Worm (Caenorhabditis elegans) whole organism, L3 larva: ENCODE results near the gene K10B4.3.
"Not testable (repeated sequence)": the region's sequence is repeated elsewhere in the genome, so short reads cannot be mapped to it uniquely, and the experiment has no call there.

Experiments used
- R02D3.7 ChIP-seq: fragments of 150-350 bp; optimal IDR thresholded peaks from 2 replicates; lab custom pipeline; 2014; ENCODE audit warnings: missing biosample characterization, missing genetic modification characterization
- aly-2 ChIP-seq: fragments of 150-350 bp; optimal IDR thresholded peaks from 2 replicates; lab custom pipeline; 2014; ENCODE audit warnings: missing biosample characterization, missing genetic modification characterization
- ama-1 ChIP-seq: fragments of 150-350 bp; optimal IDR thresholded peaks from 2 replicates; lab custom pipeline; 2018
- ceh-28 ChIP-seq: fragments of 150-350 bp; optimal IDR thresholded peaks from 2 replicates; lab custom pipeline; 2014; ENCODE audit warnings: missing biosample characterization, missing genetic modification reagents, missing genetic modification characterization
- ceh-9 ChIP-seq: sonication (generic microtip); optimal IDR thresholded peaks from 2 replicates; lab custom pipeline; 2018; ENCODE audit warnings: missing biosample characterization, missing genetic modification characterization
- daf-12 ChIP-seq: fragments of 150-350 bp; optimal IDR thresholded peaks from 2 replicates; lab custom pipeline; 2014; ENCODE audit warnings: missing biosample characterization, missing genetic modification reagents, missing genetic modification characterization
- egl-27 ChIP-seq: sonication (generic microtip); optimal IDR thresholded peaks from 4 replicates; lab custom pipeline; 2017; ENCODE audit warnings: missing biosample characterization, missing genetic modification reagents, missing genetic modification characterization
- egl-5 ChIP-seq: fragments of 150-350 bp; optimal IDR thresholded peaks from 2 replicates; lab custom pipeline; 2017; ENCODE audit warnings: missing biosample characterization, missing genetic modification reagents, missing genetic modification characterization, inconsistent platforms
- elt-1 ChIP-seq: fragments of 150-350 bp; optimal IDR thresholded peaks from 2 replicates; lab custom pipeline; 2014; ENCODE audit warnings: missing biosample characterization, missing genetic modification characterization
- elt-2 ChIP-seq: sonication (generic microtip); optimal IDR thresholded peaks from 2 replicates; lab custom pipeline; 2016; ENCODE audit warnings: missing genetic modification reagents, mild to moderate bottlenecking, missing genetic modification characterization, missing compliant biosample characterization
- elt-3 ChIP-seq, 3 experiments: fragments of 150-350 bp in 1 of 3; sonication (generic microtip) in 2 of 3; optimal IDR thresholded peaks; 2 replicates in 2 of 3; 4 replicates in 1 of 3; lab custom pipeline; 2014 to 2017; ENCODE audit warnings: missing biosample characterization in 3 of 3, missing genetic modification characterization in 3 of 3
- eor-1 ChIP-seq, 2 experiments: fragments of 150-350 bp; optimal IDR thresholded peaks; 2 replicates each; lab custom pipeline; 2014 to 2018; ENCODE audit warnings: missing biosample characterization in 2 of 2, missing genetic modification characterization in 2 of 2
- fkh-10 ChIP-seq: sonication (generic microtip); optimal IDR thresholded peaks from 2 replicates; lab custom pipeline; 2017; ENCODE audit warnings: missing biosample characterization, missing genetic modification reagents, missing genetic modification characterization
- fos-1 ChIP-seq: fragments of 150-350 bp; optimal IDR thresholded peaks from 2 replicates; lab custom pipeline; 2014; ENCODE audit warnings: missing biosample characterization, missing genetic modification characterization
- hmg-11 ChIP-seq: sonication (generic microtip); optimal IDR thresholded peaks from 2 replicates; lab custom pipeline; 2016; ENCODE audit warnings: missing genetic modification characterization, missing compliant biosample characterization
- lin-15B ChIP-seq: fragments of 150-350 bp; optimal IDR thresholded peaks from 2 replicates; lab custom pipeline; 2014; ENCODE audit warnings: missing biosample characterization, missing genetic modification characterization
- lsy-12 ChIP-seq: sonication (generic microtip); optimal IDR thresholded peaks from 2 replicates; lab custom pipeline; 2016; ENCODE audit warnings: mild to moderate bottlenecking, missing genetic modification characterization, missing compliant biosample characterization
- mdl-1 ChIP-seq: fragments of 150-350 bp; optimal IDR thresholded peaks from 2 replicates; lab custom pipeline; 2014; ENCODE audit warnings: missing biosample characterization, missing genetic modification characterization
- mml-1 ChIP-seq: fragments of 150-350 bp; sonication (generic microtip); optimal IDR thresholded peaks from 3 replicates; lab custom pipeline; 2014; ENCODE audit warnings: missing biosample characterization, missing genetic modification characterization
- nfya-1 ChIP-seq: sonication (generic microtip); optimal IDR thresholded peaks from 2 replicates; lab custom pipeline; 2017; ENCODE audit warnings: missing genetic modification characterization, mild to moderate bottlenecking, missing compliant biosample characterization, antibody characterized with exemption, moderate library complexity; ENCODE audit not compliant: insufficient read depth
- nhr-23 ChIP-seq: fragments of 150-350 bp; optimal IDR thresholded peaks from 2 replicates; lab custom pipeline; 2014; ENCODE audit warnings: missing biosample characterization, missing genetic modification reagents, missing genetic modification characterization
- nhr-25 ChIP-seq: sonication (generic microtip); optimal IDR thresholded peaks from 2 replicates; lab custom pipeline; 2017; ENCODE audit warnings: missing biosample characterization, missing genetic modification characterization
- nhr-28 ChIP-seq: fragments of 150-350 bp; optimal IDR thresholded peaks from 2 replicates; lab custom pipeline; 2014; ENCODE audit warnings: missing biosample characterization, missing genetic modification characterization
- nhr-43 ChIP-seq: sonication (generic microtip); optimal IDR thresholded peaks from 2 replicates; lab custom pipeline; 2016; ENCODE audit warnings: mild to moderate bottlenecking, missing genetic modification characterization, missing compliant biosample characterization; ENCODE audit not compliant: poor library complexity, severe bottlenecking
- nhr-76 ChIP-seq: fragments of 150-350 bp; sonication (generic microtip); optimal IDR thresholded peaks from 5 replicates; lab custom pipeline; 2014; ENCODE audit warnings: missing biosample characterization, missing genetic modification characterization
- pha-4 ChIP-seq: fragments of 150-350 bp; optimal IDR thresholded peaks from 2 replicates; lab custom pipeline; 2014; ENCODE audit warnings: missing biosample characterization, missing genetic modification reagents, missing genetic modification characterization
- pqm-1 ChIP-seq: fragments of 150-350 bp; optimal IDR thresholded peaks from 2 replicates; lab custom pipeline; 2017; ENCODE audit warnings: missing biosample characterization, missing genetic modification characterization, inconsistent platforms
- sea-2 ChIP-seq: fragments of 150-350 bp; sonication (generic microtip); optimal IDR thresholded peaks from 4 replicates; lab custom pipeline; 2014; ENCODE audit warnings: missing biosample characterization, missing genetic modification reagents, missing genetic modification characterization
- skn-1 ChIP-seq: fragments of 150-350 bp; optimal IDR thresholded peaks from 2 replicates; lab custom pipeline; 2014; ENCODE audit warnings: missing biosample characterization, missing genetic modification characterization
- snpc-4 ChIP-seq: fragments of 150-350 bp; optimal IDR thresholded peaks from 2 replicates; lab custom pipeline; 2014; ENCODE audit warnings: missing biosample characterization, missing genetic modification characterization
- tbx-2 ChIP-seq: sonication (generic microtip); optimal IDR thresholded peaks from 2 replicates; lab custom pipeline; 2016; ENCODE audit warnings: mild to moderate bottlenecking, missing genetic modification characterization, missing compliant biosample characterization

The K10B4.3 gene

DNA sequence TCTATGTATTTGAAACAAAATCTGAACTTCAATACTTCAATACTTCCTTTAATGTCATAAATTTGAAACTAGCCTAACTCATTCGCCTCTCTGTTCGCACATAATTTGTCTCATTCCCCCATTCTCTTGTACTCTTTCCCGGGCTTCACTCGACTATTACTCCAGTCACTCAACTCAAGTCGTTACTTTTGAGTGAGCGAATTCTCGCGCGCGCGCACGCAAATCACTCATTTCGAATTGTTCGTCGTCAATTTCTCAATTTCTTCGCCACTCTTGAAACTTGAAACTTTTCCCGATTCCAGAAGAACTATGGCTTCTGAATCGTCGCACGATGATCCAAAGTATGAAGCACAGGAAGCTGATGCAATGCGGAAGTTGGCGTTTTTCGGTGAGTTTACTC is 16.8 kb downstream of the K10B4.3 start, which contains the start of gene col-68:
Gene col-68, plus strand, starts transcription at position 301 of the 400 bp plus-strand sequence.
- no peak for TF ChIP-seq tbx-2 (tag; lab: Kevin White, UChicago)

DNA sequence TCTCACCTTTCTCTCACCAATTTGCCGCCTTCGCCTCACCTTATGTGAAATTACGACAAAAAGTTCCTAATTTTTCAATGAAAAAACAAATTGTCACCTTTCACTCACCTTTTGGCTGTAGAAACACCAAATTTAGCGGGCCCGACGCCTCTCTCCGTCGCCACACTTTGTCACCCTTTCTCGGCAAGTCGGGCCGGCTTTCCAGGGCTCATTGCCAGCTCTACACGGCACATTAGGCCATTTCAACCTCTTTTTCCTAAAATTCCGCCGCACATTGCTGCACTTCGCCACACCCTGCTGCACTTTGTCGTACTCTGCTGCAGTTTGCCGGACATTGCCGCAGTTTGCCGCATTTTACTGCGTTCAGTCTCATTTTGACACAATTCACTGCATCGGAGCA is 19.8 kb downstream of the K10B4.3 start:
- no peak for TF ChIP-seq snpc-4 (tag; lab: Kevin White, UChicago)
- no peak for TF ChIP-seq mdl-1 (tag; lab: Kevin White, UChicago)

DNA sequence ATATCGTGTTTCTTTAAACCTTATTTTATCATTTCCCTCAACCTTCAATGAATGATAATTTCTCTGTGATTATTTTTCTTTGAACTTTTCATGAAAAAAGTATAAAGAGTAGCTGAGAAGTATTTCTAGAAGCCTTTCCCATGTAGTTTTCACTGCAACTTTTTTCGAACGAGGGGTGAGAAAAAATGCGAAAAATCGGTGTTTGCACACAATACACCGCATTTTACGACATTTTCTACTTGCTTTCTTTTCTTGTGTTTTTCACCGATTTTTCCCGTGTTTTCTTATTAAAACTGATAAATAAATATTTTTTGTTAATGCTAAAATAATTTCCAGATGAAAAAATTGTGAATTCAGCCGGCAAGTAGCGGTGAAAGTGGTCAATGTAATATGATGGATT is 22.1 kb downstream of the K10B4.3 start, which contains the start of gene C50D2.10:
Gene C50D2.10, plus strand, starts transcription at position 245 of the 400 bp plus-strand sequence.
- not testable (repeated sequence) for TF ChIP-seq pqm-1 (tag; lab: Kevin White, UChicago); egl-5 (tag; lab: Kevin White, UChicago); nhr-76
- TF ChIP-seq, all 47 proteins: peak for 0; not testable (repeated sequence) for 47

DNA sequence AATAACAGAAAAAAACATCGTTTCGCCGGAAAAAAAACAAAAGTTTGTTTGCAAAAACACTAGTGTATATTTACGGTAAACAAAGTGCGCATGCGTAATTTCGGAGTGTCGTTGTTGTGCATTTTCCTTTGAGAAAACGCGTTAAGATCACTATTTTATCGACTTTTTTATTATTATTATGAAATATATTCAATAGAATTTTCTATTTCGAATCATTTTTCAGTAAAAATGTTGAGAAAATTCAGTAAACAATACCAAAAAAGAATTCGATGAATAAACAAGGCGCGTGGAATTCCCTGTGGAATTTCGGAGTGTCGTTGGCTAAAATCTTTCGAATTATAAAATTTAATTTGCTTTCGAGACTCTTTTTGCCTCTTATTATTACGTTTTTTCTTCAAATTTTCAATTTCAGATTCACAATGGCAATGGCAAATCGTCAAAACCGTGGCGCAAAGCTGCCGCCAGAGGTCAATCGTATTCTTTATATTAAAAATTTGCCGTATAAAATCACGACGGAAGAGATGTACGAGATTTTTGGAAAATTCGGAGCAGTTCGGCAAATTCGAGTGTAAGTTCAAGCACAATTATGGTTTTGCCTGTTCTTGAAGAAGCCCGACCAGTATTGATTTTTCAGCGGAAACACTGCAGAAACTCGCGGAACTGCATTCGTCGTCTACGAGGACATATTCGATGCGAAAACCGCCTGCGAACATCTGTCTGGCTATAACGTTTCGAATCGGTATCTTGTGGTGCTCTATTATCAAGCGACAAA is 22.8 kb downstream of the K10B4.3 start, which contains the start of the genes luc-7L3 and sftb-6:
Gene luc-7L3, minus strand, starts transcription at position 36 of the 772 bp plus-strand sequence.
Gene sftb-6, plus strand, starts transcription at position 413 of the 772 bp plus-strand sequence.
- peak; percentile 30 for TF ChIP-seq elt-2 (tag; lab: Kevin White, UChicago)
- peak; percentile 37 for TF ChIP-seq skn-1 (tag; lab: Kevin White, UChicago)
- TF ChIP-seq nhr-25: no peak
- peak; percentile 95 for TF ChIP-seq R02D3.7
- peak; percentile 28 for TF ChIP-seq snpc-4 (tag; lab: Kevin White, UChicago)
- no peak for TF ChIP-seq egl-5 (tag; lab: Kevin White, UChicago)
- peak; percentile 45 for TF ChIP-seq nhr-23
- no peak for TF ChIP-seq elt-1 (tag; lab: Kevin White, UChicago)
- no peak for TF ChIP-seq nhr-43 (tag; lab: Kevin White, UChicago)
- TF ChIP-seq nfya-1: peak; percentile 43
- TF ChIP-seq nhr-28 (tag; lab: Kevin White, UChicago): no peak
- no peak for TF ChIP-seq mml-1 (tag; lab: Kevin White, UChicago)
- peak; percentile 73 for TF ChIP-seq lin-15B (tag; lab: Kevin White, UChicago)
- TF ChIP-seq eor-1 (tag; optimal IDR thresholded peaks at IDR 0.05; lab: Kevin White, UChicago): no peak
- TF ChIP-seq hmg-11 (tag; lab: Kevin White, UChicago): peak; percentile 70
- no peak for TF ChIP-seq mdl-1 (tag; lab: Kevin White, UChicago)
- no peak for TF ChIP-seq egl-27
- no peak for TF ChIP-seq fos-1 (tag; lab: Kevin White, UChicago)
- no peak for TF ChIP-seq lsy-12
- TF ChIP-seq pha-4 (tag; lab: Kevin White, UChicago): peak; percentile 66
- TF ChIP-seq, all 47 proteins: peak for 9

DNA sequence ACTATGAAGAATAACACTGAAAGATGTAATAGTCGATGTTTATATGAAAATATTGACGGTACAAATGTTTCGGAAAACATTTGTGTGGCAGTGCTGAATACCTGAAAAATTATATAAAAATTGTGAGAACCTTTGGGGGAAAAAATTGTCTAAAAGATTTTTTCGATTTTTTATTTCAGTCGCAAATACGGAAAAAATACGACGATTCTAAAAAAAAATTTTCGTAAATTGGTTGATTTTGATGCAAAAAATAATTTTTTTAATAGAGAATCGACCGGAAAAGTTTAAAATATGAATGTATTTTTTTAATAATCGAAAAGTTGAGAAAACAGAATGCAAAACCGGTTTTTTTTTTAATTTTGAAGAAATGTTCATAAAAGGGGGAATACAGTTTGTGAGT is 25.8 kb downstream of the K10B4.3 start, which contains the start of gene C50D2.7:
Gene C50D2.7, minus strand, starts transcription at position 101 of the 400 bp plus-strand sequence.
- TF ChIP-seq fkh-10 (GFP tag; lab: Kevin White, UChicago): no peak
- no peak for TF ChIP-seq ama-1
- no peak for TF ChIP-seq nhr-25
- no peak for TF ChIP-seq pha-4 (tag; lab: Kevin White, UChicago)
- TF ChIP-seq elt-3 (tag; optimal IDR thresholded peaks at IDR 0.05; lab: Kevin White, UChicago): no peak
- TF ChIP-seq tbx-2 (tag; lab: Kevin White, UChicago): no peak
- no peak for TF ChIP-seq daf-12 (tag; lab: Kevin White, UChicago)

DNA sequence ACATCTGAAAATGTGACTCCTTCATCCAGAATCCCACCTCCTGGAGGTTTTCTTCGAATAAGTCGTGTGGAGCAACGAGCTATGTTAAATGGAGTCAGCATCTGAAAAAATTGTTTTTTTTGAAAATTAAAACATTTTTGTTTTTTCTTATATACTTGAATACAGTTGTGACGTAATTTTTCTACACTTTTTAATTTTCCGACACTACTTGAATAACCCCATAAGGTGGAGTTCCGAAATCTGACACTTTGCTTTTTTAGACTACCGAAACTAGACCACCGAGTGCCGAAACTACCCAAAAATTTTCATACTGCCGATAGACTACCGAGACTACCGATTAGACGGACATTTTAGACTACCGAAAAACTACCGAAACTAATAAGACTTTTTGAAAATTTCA is 29.6 kb downstream of the K10B4.3 start, which contains the start of gene mcat-1:
Gene mcat-1, minus strand, starts transcription at position 101 of the 400 bp plus-strand sequence.
- TF ChIP-seq egl-5 (tag; lab: Kevin White, UChicago): no peak
- no peak for TF ChIP-seq egl-27
- TF ChIP-seq R02D3.7: no peak
- no peak for TF ChIP-seq ceh-28 (tag; lab: Kevin White, UChicago)
- no peak for TF ChIP-seq elt-2 (tag; lab: Kevin White, UChicago)
- no peak for TF ChIP-seq nhr-28 (tag; lab: Kevin White, UChicago)
- no peak for TF ChIP-seq aly-2 (tag; lab: Kevin White, UChicago)
- no peak for TF ChIP-seq mml-1 (tag; lab: Kevin White, UChicago)
- no peak for TF ChIP-seq sea-2 (GFP tag; lab: Kevin White, UChicago)
- TF ChIP-seq pha-4 (tag; lab: Kevin White, UChicago): no peak
- TF ChIP-seq ceh-9: no peak
